Worm (Caenorhabditis elegans) whole organism, midembryonic: Measurements from ENCODE around the gene sart-3.

Experiments used
- T22C8.4 ChIP-seq: fragments of 200-800 bp; sonication (Bioruptor generic); IDR thresholded peaks from 2 replicates; pipeline ENCODE4 v1.3.6; 2022; ENCODE audit warnings: missing genetic modification characterization, missing compliant biosample characterization
- klf-2 ChIP-seq: fragments of 200-800 bp; sonication (Bioruptor generic); conservative IDR thresholded peaks from 2 replicates; pipeline ENCODE4 v1.3.6; 2022; ENCODE audit warnings: missing genetic modification reagents, missing genetic modification characterization, missing compliant biosample characterization
- med-1 ChIP-seq: sonication (generic microtip); optimal IDR thresholded peaks from 2 replicates; lab custom pipeline; 2017; ENCODE audit warnings: missing genetic modification characterization, mild to moderate bottlenecking, missing compliant biosample characterization, antibody characterized with exemption, missing genetic modification reagents; ENCODE audit not compliant: insufficient read depth
- ref-1 ChIP-seq: fragments of 200-800 bp; sonication (Bioruptor generic); conservative IDR thresholded peaks from 2 replicates; pipeline ENCODE4 v1.3.6; 2022; ENCODE audit warnings: missing genetic modification reagents, missing genetic modification characterization, missing compliant biosample characterization

DNA sequence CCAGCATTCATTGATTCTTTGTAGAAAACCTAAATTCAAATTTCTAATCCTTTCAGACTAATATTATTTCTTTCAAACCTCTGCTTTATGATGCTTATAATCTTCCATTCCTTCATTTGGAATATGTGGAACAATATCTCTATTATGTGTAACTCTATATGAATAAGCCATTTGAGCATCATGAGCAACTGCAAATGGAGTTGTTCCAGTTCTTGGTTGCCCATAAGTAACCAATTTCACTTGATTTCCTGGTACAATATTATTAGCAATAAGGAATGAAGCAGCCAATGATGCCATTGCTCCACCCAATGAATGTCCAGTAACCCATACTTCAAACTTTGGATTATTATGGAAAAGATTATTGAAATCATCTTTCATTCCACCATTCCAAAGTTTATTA, 27.8 kb downstream of the sart-3 start:
- TF ChIP-seq klf-2 (GFP tag; lab: Robert Waterston, UW) (no peak), ref-1 (no peak), T22C8.4 (no peak), med-1 (no peak)
